Worm (Caenorhabditis elegans) whole organism, L2 larva: ENCODE measurements around the gene ubxn-5.

Experiments
- ceh-16 ChIP-seq: fragments of 150-350 bp; optimal IDR thresholded peaks from 2 replicates; lab custom pipeline; 2014; ENCODE audit warnings: missing biosample characterization, missing genetic modification characterization
- ceh-82 ChIP-seq: fragments of 150-350 bp; optimal IDR thresholded peaks from 2 replicates; lab custom pipeline; 2014; ENCODE audit warnings: missing biosample characterization, missing genetic modification characterization
- fos-1 ChIP-seq: fragments of 150-350 bp; optimal IDR thresholded peaks from 2 replicates; lab custom pipeline; 2014; ENCODE audit warnings: missing biosample characterization, missing genetic modification characterization
- lin-13 ChIP-seq: fragments of 150-350 bp; optimal IDR thresholded peaks from 2 replicates; lab custom pipeline; 2014; ENCODE audit warnings: missing biosample characterization, missing genetic modification reagents, missing genetic modification characterization
- nhr-10 ChIP-seq: sonication (generic microtip); optimal IDR thresholded peaks from 2 replicates; lab custom pipeline; 2017; ENCODE audit warnings: missing biosample characterization, missing genetic modification characterization
- sem-4 ChIP-seq: fragments of 150-350 bp; optimal IDR thresholded peaks from 2 replicates; lab custom pipeline; 2014; ENCODE audit warnings: missing biosample characterization, missing genetic modification reagents, missing genetic modification characterization
- sma-3 ChIP-seq: sonication (generic microtip); optimal IDR thresholded peaks from 2 replicates; lab custom pipeline; 2016; ENCODE audit warnings: missing genetic modification reagents, missing genetic modification characterization, missing compliant biosample characterization

DNA sequence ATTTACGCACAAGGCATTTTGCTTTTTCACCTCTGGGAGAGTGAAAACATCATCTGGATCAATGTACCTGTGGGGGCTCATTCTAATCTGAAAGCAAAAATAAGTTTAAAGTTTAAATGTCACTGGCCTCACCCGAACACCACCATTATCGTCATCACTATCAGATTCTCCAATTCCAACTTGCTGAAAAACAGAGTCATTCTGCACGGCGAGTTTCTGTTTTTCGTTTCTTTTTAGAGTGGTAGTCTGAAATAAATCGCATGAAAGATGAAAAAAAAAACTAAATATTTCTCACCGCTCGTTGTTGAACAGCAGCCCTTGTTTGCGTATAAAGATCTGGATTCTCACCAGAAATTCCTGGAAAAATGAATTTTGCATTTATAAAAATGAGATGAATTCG lies 12.9 kb upstream of the ubxn-5 start:
- TF ChIP-seq sem-4 = no peak
- no peak for TF ChIP-seq lin-13 (GFP tag; lab: Kevin White, UChicago)
- TF ChIP-seq nhr-10 (tag; lab: Kevin White, UChicago) = no peak
- TF ChIP-seq fos-1 (tag; lab: Kevin White, UChicago) = no peak
- no peak for TF ChIP-seq sma-3 (GFP tag; lab: Kevin White, UChicago)
- no peak for TF ChIP-seq ceh-16 (tag; lab: Kevin White, UChicago)
- TF ChIP-seq ceh-82 (tag; lab: Kevin White, UChicago) = no peak
